Worm (Caenorhabditis elegans): Measurements from ENCODE around the gene F36H1.12.

F36H1.12 gene

ce11 chrIV:11008255-11008654, 45.2 kb downstream of the F36H1.12 start:
- TF ChIP-seq nhr-43 (tag; optimal IDR thresholded peaks at IDR 0.05; ENCODE audit: poor library complexity, severe bottlenecking): no peak
- TF ChIP-seq skn-1 (tag; optimal IDR thresholded peaks at IDR 0.05): no peak
- TF ChIP-seq jun-1 (tag; optimal IDR thresholded peaks at IDR 0.05): peak; percentile 10
- TF ChIP-seq ztf-4 (tag; optimal IDR thresholded peaks at IDR 0.05): no peak
- TF ChIP-seq ztf-11 (tag; optimal IDR thresholded peaks at IDR 0.05): no peak
- TF ChIP-seq nhr-23 (tag; optimal IDR thresholded peaks at IDR 0.05): peak; percentile 54
- TF ChIP-seq R02D3.7 (tag; optimal IDR thresholded peaks at IDR 0.05): no peak
- TF ChIP-seq ceh-82 (tag; optimal IDR thresholded peaks at IDR 0.05): no peak
- no peak for TF ChIP-seq mml-1 (tag; optimal IDR thresholded peaks at IDR 0.05)
- TF ChIP-seq ZK546.5 (tag; optimal IDR thresholded peaks at IDR 0.05): no peak
- TF ChIP-seq sea-2 (GFP tag; optimal IDR thresholded peaks at IDR 0.05): no peak
- TF ChIP-seq daf-12 (tag; optimal IDR thresholded peaks at IDR 0.05): no peak
- TF ChIP-seq nhr-12 (tag; optimal IDR thresholded peaks at IDR 0.05): no peak
- TF ChIP-seq lin-39 (tag; optimal IDR thresholded peaks at IDR 0.05): no peak
- TF ChIP-seq pha-4 (tag; optimal IDR thresholded peaks at IDR 0.05): peak; percentile 81
- TF ChIP-seq elt-1 (tag; optimal IDR thresholded peaks at IDR 0.05): no peak
- TF ChIP-seq ceh-9 (tag; optimal IDR thresholded peaks at IDR 0.05): no peak
- TF ChIP-seq fos-1 (tag; optimal IDR thresholded peaks at IDR 0.05): no peak
- TF ChIP-seq nhr-25 (tag; optimal IDR thresholded peaks at IDR 0.05): peak; percentile 20
- TF ChIP-seq fkh-2 (tag; optimal IDR thresholded peaks at IDR 0.05): no peak
- TF ChIP-seq nhr-76 (tag; optimal IDR thresholded peaks at IDR 0.05): no peak
- no peak for TF ChIP-seq nhr-237 (tag; optimal IDR thresholded peaks at IDR 0.05)
- TF ChIP-seq ceh-16 (tag; optimal IDR thresholded peaks at IDR 0.05): no peak
- no peak for TF ChIP-seq unc-62 (GFP tag; optimal IDR thresholded peaks at IDR 0.05)
- TF ChIP-seq fkh-10 (GFP tag; optimal IDR thresholded peaks at IDR 0.05): no peak
- no peak for TF ChIP-seq zag-1 (tag; optimal IDR thresholded peaks at IDR 0.05)
- TF ChIP-seq hmg-11 (tag; optimal IDR thresholded peaks at IDR 0.05): peak; percentile 48
- no peak for TF ChIP-seq tbx-2 (tag; optimal IDR thresholded peaks at IDR 0.05)
- no peak for TF ChIP-seq nhr-77 (tag; optimal IDR thresholded peaks at IDR 0.05)
- TF ChIP-seq ceh-28 (tag; optimal IDR thresholded peaks at IDR 0.05): no peak
- no peak for TF ChIP-seq nhr-11 (tag; optimal IDR thresholded peaks at IDR 0.05)
- no peak for TF ChIP-seq elt-2 (tag; optimal IDR thresholded peaks at IDR 0.05)
- no peak for TF ChIP-seq elt-3 (tag; optimal IDR thresholded peaks at IDR 0.05)
- TF ChIP-seq nfya-1 (tag; optimal IDR thresholded peaks at IDR 0.05; ENCODE audit: insufficient read depth): peak; percentile 1
- no peak for TF ChIP-seq aly-2 (tag; optimal IDR thresholded peaks at IDR 0.05)
- no peak for TF ChIP-seq lsy-12 (tag; optimal IDR thresholded peaks at IDR 0.05)
- no peak for TF ChIP-seq nhr-67 (tag; optimal IDR thresholded peaks at IDR 0.05)
- no peak for TF ChIP-seq mdl-1 (tag; optimal IDR thresholded peaks at IDR 0.05)
- no peak for TF ChIP-seq snpc-4 (tag; optimal IDR thresholded peaks at IDR 0.05)
- no peak for TF ChIP-seq ama-1 (optimal IDR thresholded peaks at IDR 0.05)
- no peak for TF ChIP-seq pqm-1 (tag; optimal IDR thresholded peaks at IDR 0.05)

- TF ChIP-seq nhr-28 (tag; optimal IDR thresholded peaks at IDR 0.05) (no peak), aly-2 (tag; optimal IDR thresholded peaks at IDR 0.05) (no peak), nhr-67 (tag; optimal IDR thresholded peaks at IDR 0.05) (no peak), pha-4 (tag; optimal IDR thresholded peaks at IDR 0.05) (no peak), ztf-4 (tag; optimal IDR thresholded peaks at IDR 0.05) (no peak), skn-1 (tag; optimal IDR thresholded peaks at IDR 0.05) (no peak), fos-1 (tag; optimal IDR thresholded peaks at IDR 0.05) (no peak), jun-1 (tag; optimal IDR thresholded peaks at IDR 0.05) (no peak), nhr-12 (tag; optimal IDR thresholded peaks at IDR 0.05) (no peak), mdl-1 (tag; optimal IDR thresholded peaks at IDR 0.05) (no peak), fkh-10 (GFP tag; optimal IDR thresholded peaks at IDR 0.05) (no peak), nfya-1 (tag; optimal IDR thresholded peaks at IDR 0.05; ENCODE audit: insufficient read depth) (no peak), lin-39 (tag; optimal IDR thresholded peaks at IDR 0.05) (no peak), hmg-11 (tag; optimal IDR thresholded peaks at IDR 0.05) (no peak), ztf-11 (tag; optimal IDR thresholded peaks at IDR 0.05) (no peak)
These were observed 46.6 kb downstream of the F36H1.12 start for ce11 chrIV:11006868-11007267.

ce11 chrIV:11006383-11006782, 47.1 kb downstream of the F36H1.12 start:
- TF ChIP-seq elt-1 (tag; optimal IDR thresholded peaks at IDR 0.05) (no peak), nhr-11 (tag; optimal IDR thresholded peaks at IDR 0.05) (peak; percentile 40)
